Fruit fly (Drosophila melanogaster) whole organism, prepupa: ENCODE results near the gene CG14712.

ENCODE experiments used
- Blimp-1 ChIP-seq: fragments of 200-800 bp; sonication (Bioruptor generic); optimal IDR thresholded peaks from 3 replicates; lab custom pipeline; 2017; ENCODE audit warnings: missing biosample characterization, missing genetic modification characterization, mild to moderate bottlenecking, moderate library complexity, missing genetic modification reagents
- CG10631 ChIP-seq: fragments of 200-800 bp; sonication (Bioruptor generic); optimal IDR thresholded peaks from 2 replicates; lab custom pipeline; 2016; ENCODE audit warnings: missing biosample characterization, missing genetic modification characterization
- CG10669 ChIP-seq: fragments of 200-800 bp; sonication (Bioruptor generic); optimal IDR thresholded peaks from 3 replicates; lab custom pipeline; 2018; ENCODE audit warnings: missing biosample characterization, mild to moderate bottlenecking, missing genetic modification characterization, moderate library complexity
- CG11294 ChIP-seq: fragments of 200-800 bp; sonication (Bioruptor generic); IDR thresholded peaks from 2 replicates; pipeline ENCODE4 v1.3.6; 2022; ENCODE audit warnings: missing biosample characterization, missing genetic modification characterization
- CG11762 ChIP-seq: fragments of 200-800 bp; sonication (Bioruptor generic); optimal IDR thresholded peaks from 3 replicates; lab custom pipeline; 2016; ENCODE audit warnings: missing biosample characterization, missing genetic modification characterization; ENCODE audit not compliant: insufficient read depth
- CG11902 ChIP-seq: fragments of 200-800 bp; sonication (Bioruptor generic); optimal IDR thresholded peaks from 3 replicates; lab custom pipeline; 2016; ENCODE audit warnings: missing biosample characterization, missing genetic modification characterization
- CG1621 ChIP-seq: fragments of 200-800 bp; sonication (Bioruptor generic); optimal IDR thresholded peaks from 3 replicates; lab custom pipeline; 2018; ENCODE audit warnings: missing biosample characterization, mild to moderate bottlenecking, missing genetic modification characterization
- CG31627 ChIP-seq: fragments of 200-800 bp; sonication (Bioruptor generic); optimal IDR thresholded peaks from 3 replicates; lab custom pipeline; 2016; ENCODE audit warnings: missing biosample characterization, missing genetic modification characterization
- CG32006 ChIP-seq: fragments of 200-800 bp; sonication (Bioruptor generic); optimal IDR thresholded peaks from 3 replicates; lab custom pipeline; 2017; ENCODE audit warnings: missing biosample characterization, mild to moderate bottlenecking, missing genetic modification characterization
- CG34406 ChIP-seq: fragments of 200-800 bp; sonication (Bioruptor generic); optimal IDR thresholded peaks from 3 replicates; lab custom pipeline; 2016; ENCODE audit warnings: missing biosample characterization, missing genetic modification characterization
- CG3919 ChIP-seq: fragments of 200-800 bp; sonication (Bioruptor generic); optimal IDR thresholded peaks from 3 replicates; lab custom pipeline; 2016; ENCODE audit warnings: missing biosample characterization, missing genetic modification characterization
- CG4318 ChIP-seq: fragments of 200-800 bp; sonication (Bioruptor generic); optimal IDR thresholded peaks from 3 replicates; lab custom pipeline; 2017; ENCODE audit warnings: missing biosample characterization, mild to moderate bottlenecking, missing genetic modification characterization
- CG6163 ChIP-seq: fragments of 200-800 bp; sonication (Bioruptor generic); IDR thresholded peaks from 3 replicates; pipeline ENCODE4 v1.3.6; 2022; ENCODE audit warnings: missing biosample characterization, missing genetic modification characterization
- CG6792 ChIP-seq: fragments of 200-800 bp; sonication (Bioruptor generic); optimal IDR thresholded peaks from 3 replicates; lab custom pipeline; 2016; ENCODE audit warnings: missing biosample characterization, missing genetic modification characterization
- CG6808 ChIP-seq: fragments of 200-800 bp; sonication (Bioruptor generic); optimal IDR thresholded peaks from 3 replicates; lab custom pipeline; 2017; ENCODE audit warnings: missing biosample characterization, missing genetic modification characterization, mild to moderate bottlenecking, moderate library complexity, missing genetic modification reagents
- CG6854 ChIP-seq: fragments of 200-800 bp; sonication (Bioruptor generic); optimal IDR thresholded peaks from 2 replicates; lab custom pipeline; 2017; ENCODE audit warnings: missing biosample characterization, mild to moderate bottlenecking, missing genetic modification characterization
- CG8319 ChIP-seq: fragments of 200-800 bp; sonication (Bioruptor generic); optimal IDR thresholded peaks from 3 replicates; lab custom pipeline; 2016; ENCODE audit warnings: missing biosample characterization, missing genetic modification characterization
- CG8632 ChIP-seq: fragments of 200-800 bp; sonication (Bioruptor generic); optimal IDR thresholded peaks from 3 replicates; lab custom pipeline; 2016; ENCODE audit warnings: missing biosample characterization, missing genetic modification characterization
- CG9139 ChIP-seq: fragments of 200-800 bp; sonication (Bioruptor generic); optimal IDR thresholded peaks from 3 replicates; lab custom pipeline; 2017; ENCODE audit warnings: missing biosample characterization, mild to moderate bottlenecking, missing genetic modification characterization
- Eip75B ChIP-seq: fragments of 200-800 bp; sonication (Bioruptor generic); optimal IDR thresholded peaks from 3 replicates; lab custom pipeline; 2016; ENCODE audit warnings: missing biosample characterization, missing genetic modification characterization
- Eip78C ChIP-seq: fragments of 200-800 bp; sonication (Bioruptor generic); peaks from one replicate; lab custom pipeline; 2016; ENCODE audit warnings: missing biosample characterization, missing genetic modification characterization
- Eip93F ChIP-seq: fragments of 200-800 bp; sonication (Bioruptor generic); optimal IDR thresholded peaks from 2 replicates; lab custom pipeline; 2016; ENCODE audit warnings: missing biosample characterization, mild to moderate bottlenecking, missing genetic modification characterization
- Ets21C ChIP-seq: fragments of 200-800 bp; sonication (Bioruptor generic); optimal IDR thresholded peaks from 3 replicates; lab custom pipeline; 2016; ENCODE audit warnings: missing biosample characterization, missing genetic modification characterization
- Ets96B ChIP-seq: fragments of 200-800 bp; optimal IDR thresholded peaks from 2 replicates; lab custom pipeline; 2019; ENCODE audit warnings: missing biosample characterization, mild to moderate bottlenecking, missing genetic modification characterization, moderate library complexity
- Hr38 ChIP-seq: sonication (Bioruptor generic); optimal IDR thresholded peaks from 2 replicates; lab custom pipeline; 2016; ENCODE audit warnings: missing biosample characterization, missing genetic modification characterization
- Hr39 ChIP-seq: fragments of 200-800 bp; sonication (Bioruptor generic); optimal IDR thresholded peaks from 2 replicates; lab custom pipeline; 2016; ENCODE audit warnings: missing biosample characterization, missing genetic modification characterization
- Hr4 ChIP-seq: fragments of 200-800 bp; sonication (Bioruptor generic); optimal IDR thresholded peaks from 3 replicates; lab custom pipeline; 2016; ENCODE audit warnings: missing biosample characterization, missing genetic modification characterization
- OdsH ChIP-seq: fragments of 200-800 bp; sonication (Bioruptor generic); optimal IDR thresholded peaks from 3 replicates; lab custom pipeline; 2016; ENCODE audit warnings: missing biosample characterization, missing genetic modification characterization
- Sox102F ChIP-seq: fragments of 200-800 bp; sonication (Bioruptor generic); optimal IDR thresholded peaks from 2 replicates; lab custom pipeline; 2016; ENCODE audit warnings: missing biosample characterization, mild to moderate bottlenecking, missing genetic modification characterization
- Sox14 ChIP-seq: fragments of 200-800 bp; sonication (Bioruptor generic); optimal IDR thresholded peaks from 3 replicates; lab custom pipeline; 2016; ENCODE audit warnings: missing biosample characterization, missing genetic modification characterization
- Sox15 ChIP-seq: fragments of 200-800 bp; sonication (Bioruptor generic); optimal IDR thresholded peaks from 3 replicates; lab custom pipeline; 2016; ENCODE audit warnings: missing biosample characterization, missing genetic modification characterization
- achi ChIP-seq: fragments of 200-800 bp; sonication (Bioruptor generic); optimal IDR thresholded peaks from 3 replicates; lab custom pipeline; 2016; ENCODE audit warnings: missing biosample characterization, missing genetic modification characterization
- acj6 ChIP-seq: fragments of 200-800 bp; sonication (Bioruptor generic); optimal IDR thresholded peaks from 3 replicates; lab custom pipeline; 2016; ENCODE audit warnings: missing biosample characterization, missing genetic modification characterization
- cyc ChIP-seq: fragments of 200-800 bp; sonication (Bioruptor generic); optimal IDR thresholded peaks from 3 replicates; lab custom pipeline; 2016; ENCODE audit warnings: missing biosample characterization, missing genetic modification characterization
- dsx ChIP-seq: fragments of 200-800 bp; optimal IDR thresholded peaks from 3 replicates; lab custom pipeline; 2019; ENCODE audit warnings: missing biosample characterization, mild to moderate bottlenecking, missing genetic modification characterization, moderate library complexity; ENCODE audit not compliant: poor library complexity, severe bottlenecking
- eg ChIP-seq: fragments of 200-800 bp; sonication (Bioruptor generic); IDR thresholded peaks from 3 replicates; pipeline ENCODE4 v1.3.6; 2022; ENCODE audit warnings: missing biosample characterization, missing genetic modification characterization
- esn ChIP-seq: fragments of 200-800 bp; sonication (Bioruptor generic); optimal IDR thresholded peaks from 2 replicates; lab custom pipeline; 2016; ENCODE audit warnings: missing biosample characterization, mild to moderate bottlenecking, missing genetic modification characterization, moderate library complexity
- fd85E ChIP-seq: fragments of 200-800 bp; sonication (Bioruptor generic); optimal IDR thresholded peaks from 3 replicates; lab custom pipeline; 2016; ENCODE audit warnings: missing biosample characterization, missing genetic modification characterization
- fkh ChIP-seq: fragments of 200-800 bp; sonication (Bioruptor generic); optimal IDR thresholded peaks from 3 replicates; lab custom pipeline; 2017; ENCODE audit warnings: missing biosample characterization, mild to moderate bottlenecking, missing genetic modification characterization, moderate library complexity
- lz ChIP-seq: fragments of 200-800 bp; sonication (Bioruptor generic); optimal IDR thresholded peaks from 3 replicates; lab custom pipeline; 2016; ENCODE audit warnings: missing biosample characterization, missing genetic modification characterization
- net ChIP-seq: fragments of 200-800 bp; sonication (Bioruptor generic); optimal IDR thresholded peaks from 3 replicates; lab custom pipeline; 2016; ENCODE audit warnings: missing biosample characterization, missing genetic modification characterization
- salr ChIP-seq, 2 experiments: fragments of 200-800 bp; sonication (Bioruptor generic); optimal IDR thresholded peaks; 3 replicates each; lab custom pipeline; 2016 to 2018; ENCODE audit warnings: missing biosample characterization in 2 of 2, missing genetic modification characterization in 2 of 2, mild to moderate bottlenecking in 1 of 2
- spab ChIP-seq: fragments of 200-800 bp; sonication (Bioruptor generic); optimal IDR thresholded peaks from 2 replicates; lab custom pipeline; 2017; ENCODE audit warnings: missing biosample characterization, mild to moderate bottlenecking, missing genetic modification characterization, missing genetic modification reagents
- ss ChIP-seq, 2 experiments: fragments of 200-800 bp; sonication (Bioruptor generic); optimal IDR thresholded peaks; 2 replicates in 1 of 2; 3 replicates in 1 of 2; lab custom pipeline; 2017 to 2018; ENCODE audit warnings: mild to moderate bottlenecking in 2 of 2, missing biosample characterization in 2 of 2, missing genetic modification characterization in 2 of 2, moderate library complexity in 1 of 2
- svp ChIP-seq: fragments of 200-800 bp; sonication (Bioruptor generic); peaks from one replicate; lab custom pipeline; 2016; ENCODE audit warnings: missing biosample characterization, missing genetic modification characterization
- topi ChIP-seq: fragments of 200-800 bp; sonication (Bioruptor generic); optimal IDR thresholded peaks from 3 replicates; lab custom pipeline; 2016; ENCODE audit warnings: missing biosample characterization, missing genetic modification characterization

The CG14712 gene

DNA sequence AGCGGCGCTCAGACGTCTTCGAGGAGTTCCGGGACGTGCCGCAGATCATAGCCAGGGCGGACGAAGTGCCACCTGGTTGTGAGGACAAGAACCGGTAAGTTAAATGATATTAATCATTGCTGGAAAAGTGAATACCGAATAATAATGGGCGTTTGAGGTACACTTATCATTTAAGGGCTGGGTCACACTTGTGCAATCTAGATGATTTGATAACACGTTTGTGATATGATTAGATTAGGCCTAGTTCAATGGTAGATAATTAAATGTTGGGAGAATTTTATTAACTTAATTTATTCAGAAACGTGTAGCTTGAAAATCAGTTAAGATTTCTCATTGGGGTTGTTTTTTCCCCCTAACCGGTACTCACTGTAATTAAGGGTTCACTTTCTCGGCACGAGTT, 42.3 kb downstream of the CG14712 start:
- TF ChIP-seq CG10631: no peak
- TF ChIP-seq fkh (GFP tag; lab: Kevin White, UChicago): no peak
- no peak for TF ChIP-seq CG6163
- no peak for TF ChIP-seq CG34406 (GFP tag; lab: Kevin White, UChicago)
- TF ChIP-seq eg (GFP tag; lab: Robert Waterston, UW): no peak
- TF ChIP-seq, all 60 proteins: peak for 0

DNA sequence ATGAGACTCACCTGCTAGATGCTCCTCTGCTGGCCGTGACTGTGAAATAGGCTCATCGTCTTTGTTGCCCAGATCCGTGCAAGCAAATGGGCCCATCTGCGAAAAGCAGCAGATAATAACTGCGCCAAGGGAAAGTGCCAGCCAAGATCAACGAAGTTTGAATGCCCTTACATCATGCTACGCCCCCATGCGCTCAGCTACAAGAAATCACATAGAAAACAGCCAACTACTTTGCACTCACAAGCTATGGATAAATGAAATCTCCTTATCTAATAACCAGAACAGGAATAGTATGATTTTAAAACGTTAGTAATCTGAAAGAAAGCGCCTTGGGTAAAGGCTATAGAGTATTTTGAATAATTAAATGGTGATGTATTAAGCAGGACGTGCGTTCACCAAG, 43.2 kb downstream of the CG14712 start:
- TF ChIP-seq dsx (GFP tag; lab: Kevin White, UChicago) (peak; percentile 8), topi (GFP tag; lab: Kevin White, UChicago) (peak; percentile 48), Eip75B (peak; percentile 50), Hr39 (GFP tag; lab: Kevin White, UChicago) (peak; percentile 29), fd85E (GFP tag; lab: Kevin White, UChicago) (no peak), Hr4 (GFP tag; lab: Kevin White, UChicago) (no peak), Ets96B (peak; percentile 16), CG10631 (peak; percentile 20), CG6854 (GFP tag; lab: Kevin White, UChicago) (no peak), CG10669 (GFP tag; lab: Kevin White, UChicago) (peak; percentile 37), CG8319 (GFP tag; lab: Kevin White, UChicago) (peak; percentile 18), ss (GFP tag; optimal IDR thresholded peaks at IDR 0.05; lab: Kevin White, UChicago) (peak; percentile 35 to 42), CG31627 (GFP tag; lab: Kevin White, UChicago) (peak; percentile 16), cyc (GFP tag; lab: Kevin White, UChicago) (peak; percentile 37), svp (GFP tag; lab: Kevin White, UChicago) (peak; percentile 49), CG32006 (GFP tag; lab: Kevin White, UChicago) (peak; percentile 23), CG9139 (GFP tag; lab: Kevin White, UChicago) (no peak), esn (GFP tag; lab: Kevin White, UChicago) (peak; percentile 34), lz (GFP tag; lab: Kevin White, UChicago) (peak; percentile 47), CG3919 (GFP tag; lab: Kevin White, UChicago) (peak; percentile 33), spab (GFP tag; lab: Kevin White, UChicago) (no peak), CG11294 (GFP tag; lab: Robert Waterston, UW) (no peak), Sox15 (GFP tag; lab: Kevin White, UChicago) (peak; percentile 6), Hr38 (no peak), achi (GFP tag; lab: Kevin White, UChicago) (peak; percentile 2), Sox14 (GFP tag; lab: Kevin White, UChicago) (peak; percentile 37), CG11902 (GFP tag; lab: Kevin White, UChicago) (peak; percentile 1), acj6 (GFP tag; lab: Kevin White, UChicago) (peak; percentile 36), eg (GFP tag; lab: Robert Waterston, UW) (0 out of 3 replicates have a peak, but pooled peaks have one; percentile 16), CG6792 (GFP tag; lab: Kevin White, UChicago) (peak; percentile 36), Eip78C (GFP tag; lab: Kevin White, UChicago) (peak; percentile 85), net (GFP tag; lab: Kevin White, UChicago) (peak; percentile 10), Ets21C (no peak), CG6808 (GFP tag; lab: Kevin White, UChicago) (peak; percentile 24)
- TF ChIP-seq, all 60 proteins: peak for 26

DNA sequence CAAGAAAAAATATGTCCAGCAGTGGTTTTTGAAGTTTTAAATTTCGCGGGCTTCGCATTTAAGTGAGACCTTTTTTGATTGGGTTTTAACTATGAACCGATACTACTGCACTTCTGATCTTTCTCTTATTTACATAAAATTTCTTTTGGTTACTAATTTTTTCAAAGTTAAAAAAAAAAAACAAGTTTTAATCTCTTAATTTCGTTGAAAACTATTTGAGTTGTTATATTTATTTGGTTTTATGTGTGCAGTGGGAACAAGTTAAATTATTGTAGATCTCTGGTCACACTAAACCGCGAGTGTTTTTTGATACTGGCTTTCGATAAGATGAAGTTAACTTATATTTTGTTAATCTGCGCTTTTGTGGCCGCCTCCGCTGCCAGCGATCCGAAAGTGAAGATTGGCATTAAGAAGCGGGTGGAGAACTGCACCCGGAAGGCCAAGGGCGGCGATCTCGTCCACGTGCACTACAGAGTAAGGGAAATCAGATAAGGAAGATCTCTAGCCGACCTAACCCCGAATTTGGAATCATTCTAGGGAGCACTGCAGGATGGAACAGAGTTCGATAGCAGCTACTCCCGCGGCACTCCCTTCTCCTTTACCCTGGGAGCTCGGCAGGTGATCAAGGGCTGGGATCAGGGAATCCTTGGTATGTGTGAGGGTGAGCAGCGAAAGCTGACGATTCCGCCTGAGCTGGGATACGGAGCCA, 45.5 kb downstream of the CG14712 start, which contains the start of gene CG14715:
Gene CG14715 (plus strand): TSS at position 267 of the 709 bp plus-strand sequence.
- peak; percentile 27 for TF ChIP-seq Eip75B
- no peak for TF ChIP-seq Sox102F
- no peak for TF ChIP-seq Eip93F (GFP tag; lab: Kevin White, UChicago)
- TF ChIP-seq CG32006 (GFP tag; lab: Kevin White, UChicago): no peak
- TF ChIP-seq Blimp-1 (GFP tag; lab: Kevin White, UChicago): no peak
- peak; percentile 31 for TF ChIP-seq CG10631
- no peak for TF ChIP-seq CG11762
- peak; percentile 19 for TF ChIP-seq CG3919 (GFP tag; lab: Kevin White, UChicago)
- no peak for TF ChIP-seq CG4318
- TF ChIP-seq esn (GFP tag; lab: Kevin White, UChicago): peak; percentile 59
- TF ChIP-seq Hr38: no peak
- TF ChIP-seq salr (GFP tag; optimal IDR thresholded peaks at IDR 0.05; lab: Kevin White, UChicago): no peak
- TF ChIP-seq acj6 (GFP tag; lab: Kevin White, UChicago): peak; percentile 30
- no peak for TF ChIP-seq CG1621 (tag; lab: Kevin White, UChicago)
- TF ChIP-seq CG11902 (GFP tag; lab: Kevin White, UChicago): no peak
- peak; percentile 33 for TF ChIP-seq fkh (GFP tag; lab: Kevin White, UChicago)
- peak; percentile 64 for TF ChIP-seq Sox14 (GFP tag; lab: Kevin White, UChicago)
- no peak for TF ChIP-seq CG6808 (GFP tag; lab: Kevin White, UChicago)
- TF ChIP-seq CG8632 (GFP tag; lab: Kevin White, UChicago): no peak
- no peak for TF ChIP-seq OdsH (GFP tag; lab: Kevin White, UChicago)
